Worm (Caenorhabditis elegans): ENCODE results near the gene C42D8.9.

Gene C42D8.9

DNA sequence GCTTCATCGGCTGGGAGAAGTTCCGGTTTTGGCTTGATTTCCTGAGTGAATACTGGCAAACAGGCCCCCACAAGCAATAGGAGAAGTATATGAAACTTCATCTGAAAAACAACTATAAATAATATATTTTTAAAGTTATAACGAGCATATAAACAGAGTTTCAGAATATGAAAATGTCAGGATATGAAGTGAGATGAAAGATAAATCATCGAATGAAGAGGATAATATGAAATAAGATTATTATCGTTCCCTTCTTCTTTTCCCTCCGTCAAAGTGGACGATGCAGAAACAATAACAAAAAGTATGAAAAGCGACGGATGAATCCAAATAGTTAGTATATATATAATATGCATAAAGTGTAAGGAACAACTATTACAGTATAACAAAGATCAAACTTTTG lies 9.9 kb downstream of the C42D8.9 start, which contains the start of gene acn-1:
Gene acn-1 (minus strand): TSS at position 101 of the 400 bp plus-strand sequence.
- no peak for TF ChIP-seq mab-5 (tag; optimal IDR thresholded peaks at IDR 0.05)
- no peak for TF ChIP-seq nhr-10 (tag; optimal IDR thresholded peaks at IDR 0.05)
- no peak for TF ChIP-seq sma-3 (GFP tag; optimal IDR thresholded peaks at IDR 0.05)
- no peak for TF ChIP-seq nhr-6 (tag; optimal IDR thresholded peaks at IDR 0.05)
- TF ChIP-seq unc-55 (GFP tag; optimal IDR thresholded peaks at IDR 0.05): no peak
- TF ChIP-seq ZK546.5 (tag; optimal IDR thresholded peaks at IDR 0.05): no peak
- TF ChIP-seq ztf-1 (GFP tag; conservative IDR thresholded peaks at IDR 0.05): no peak
- no peak for TF ChIP-seq lin-11 (tag; optimal IDR thresholded peaks at IDR 0.05)
- no peak for TF ChIP-seq mbf-1 (tag; optimal IDR thresholded peaks at IDR 0.05)
- TF ChIP-seq nhr-25 (tag; optimal IDR thresholded peaks at IDR 0.05): no peak
- TF ChIP-seq mdl-1 (tag; optimal IDR thresholded peaks at IDR 0.05): no peak
- no peak for TF ChIP-seq R02D3.7 (tag; optimal IDR thresholded peaks at IDR 0.05)
- TF ChIP-seq ztf-4 (tag; optimal IDR thresholded peaks at IDR 0.05): no peak
- no peak for TF ChIP-seq C34F6.9 (tag; optimal IDR thresholded peaks at IDR 0.05)
- TF ChIP-seq aly-2 (tag; optimal IDR thresholded peaks at IDR 0.05): no peak
- TF ChIP-seq skn-1 (tag; optimal IDR thresholded peaks at IDR 0.05): no peak
- no peak for TF ChIP-seq nhr-11 (tag; optimal IDR thresholded peaks at IDR 0.05)
- no peak for TF ChIP-seq sma-9 (GFP tag; optimal IDR thresholded peaks at IDR 0.05)
- TF ChIP-seq sma-9 (tag; optimal IDR thresholded peaks at IDR 0.05): no peak
- no peak for TF ChIP-seq nhr-23 (tag; optimal IDR thresholded peaks at IDR 0.05)

DNA sequence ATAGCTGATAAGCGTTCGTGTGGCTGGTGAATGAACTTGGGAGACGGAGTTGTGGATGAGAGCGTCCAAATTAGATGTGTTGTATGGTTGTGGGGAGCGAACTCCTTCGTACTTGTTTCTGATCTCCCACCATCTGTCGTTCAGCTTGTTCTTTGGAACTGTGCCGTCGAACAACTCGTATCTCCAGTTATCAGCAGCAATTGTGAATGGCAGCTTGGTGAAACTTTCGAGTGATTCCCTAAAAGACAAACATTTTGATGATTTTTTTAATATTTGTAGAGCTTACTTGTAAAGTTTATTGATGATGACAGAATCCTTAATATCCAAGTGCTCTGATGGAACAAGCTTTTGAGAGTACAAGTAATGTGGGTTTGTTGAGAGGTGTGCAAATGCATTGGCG lies 12.8 kb downstream of the C42D8.9 start:
- TF ChIP-seq elt-1 (tag; optimal IDR thresholded peaks at IDR 0.05): no peak
- no peak for TF ChIP-seq lin-13 (GFP tag; optimal IDR thresholded peaks at IDR 0.05)
- TF ChIP-seq ceh-16 (tag; optimal IDR thresholded peaks at IDR 0.05): no peak
- TF ChIP-seq sma-9 (GFP tag; optimal IDR thresholded peaks at IDR 0.05): no peak
- TF ChIP-seq sma-9 (tag; optimal IDR thresholded peaks at IDR 0.05): no peak
- no peak for TF ChIP-seq nhr-77 (tag; optimal IDR thresholded peaks at IDR 0.05)
- no peak for TF ChIP-seq ama-1 (optimal IDR thresholded peaks at IDR 0.05)
- no peak for TF ChIP-seq nhr-21 (tag; optimal IDR thresholded peaks at IDR 0.05)

DNA sequence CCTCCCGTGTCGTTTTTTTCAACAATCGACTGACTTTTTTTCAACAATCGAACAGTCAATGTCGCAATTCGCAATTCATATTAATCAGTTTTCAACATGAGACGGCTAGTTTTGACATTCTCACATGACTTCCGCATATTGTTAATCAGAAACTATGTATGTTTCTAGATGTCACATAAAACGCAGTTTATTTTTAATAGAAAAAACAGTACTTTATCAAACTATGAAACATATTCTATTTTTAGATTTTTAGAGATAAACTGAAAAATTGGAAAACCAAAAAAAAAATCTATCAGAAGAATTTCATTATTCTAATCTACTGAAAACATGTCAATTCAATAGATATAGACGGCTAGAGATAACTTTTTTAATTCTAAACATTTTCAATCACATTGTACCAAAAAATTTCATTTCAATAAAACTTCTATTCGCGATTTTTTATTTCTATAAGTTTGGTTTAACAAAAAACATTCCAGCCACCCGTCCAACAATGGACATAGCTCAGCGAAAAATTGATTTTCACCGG lies 19.4 kb downstream of the C42D8.9 start, which contains the start of gene pnk-4:
Gene pnk-4 (plus strand): TSS at position 476 of the 526 bp plus-strand sequence.
- TF ChIP-seq ztf-1 (GFP tag; conservative IDR thresholded peaks at IDR 0.05) (no peak), elt-3 (tag; optimal IDR thresholded peaks at IDR 0.05) (no peak), nhr-23 (tag; optimal IDR thresholded peaks at IDR 0.05) (no peak), snpc-4 (tag; optimal IDR thresholded peaks at IDR 0.05) (no peak), nhr-10 (tag; optimal IDR thresholded peaks at IDR 0.05) (no peak), mbf-1 (tag; optimal IDR thresholded peaks at IDR 0.05) (no peak)

DNA sequence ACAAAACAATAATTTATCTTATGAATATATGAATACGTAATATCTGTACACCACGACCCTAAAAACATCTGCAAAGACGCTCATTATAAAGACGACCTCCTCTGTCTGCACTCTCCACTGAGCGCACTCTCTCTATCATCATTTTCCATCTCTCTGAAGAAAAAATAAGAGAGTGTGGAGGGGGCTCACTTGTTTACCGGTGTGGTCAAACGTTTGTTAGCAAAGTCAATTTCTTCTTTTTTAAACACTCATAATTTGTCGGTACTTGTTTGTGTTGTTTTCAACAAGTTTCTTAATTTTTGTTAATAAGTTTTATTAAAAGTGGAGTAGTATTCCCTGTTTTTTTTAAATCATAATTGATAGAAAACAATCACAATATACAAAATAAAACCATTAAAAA lies 20.6 kb downstream of the C42D8.9 start:
- TF ChIP-seq crh-2 (tag; optimal IDR thresholded peaks at IDR 0.05) (peak; percentile 26), C34F6.9 (tag; optimal IDR thresholded peaks at IDR 0.05) (peak; percentile 2), mdl-1 (tag; optimal IDR thresholded peaks at IDR 0.05) (no peak), zag-1 (tag; optimal IDR thresholded peaks at IDR 0.05) (peak; percentile 3), nhr-129 (tag; optimal IDR thresholded peaks at IDR 0.05) (peak; percentile 35)

DNA sequence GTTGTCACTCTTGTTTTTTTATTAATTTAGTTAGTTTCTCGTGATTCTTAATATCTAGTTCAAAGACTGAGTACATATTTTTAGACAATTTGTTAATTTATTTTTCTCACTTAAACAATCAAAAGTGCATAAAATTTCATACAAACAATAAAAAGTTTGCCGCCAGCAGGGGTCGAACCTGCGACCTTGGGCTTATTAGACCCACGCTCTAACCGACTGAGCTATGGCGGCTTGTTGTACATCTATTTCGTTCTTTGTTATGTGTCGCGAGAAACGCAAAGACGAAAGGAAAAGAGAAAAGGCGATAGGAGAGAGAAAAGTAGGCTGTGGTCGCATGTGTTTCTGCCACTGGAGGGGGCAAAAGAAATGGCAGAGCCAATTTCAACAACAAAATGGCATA lies 21.4 kb downstream of the C42D8.9 start:
- TF ChIP-seq unc-62 (GFP tag; optimal IDR thresholded peaks at IDR 0.05): peak; percentile 26
- peak; percentile 22 for TF ChIP-seq blmp-1 (tag; optimal IDR thresholded peaks at IDR 0.05; ENCODE audit: insufficient read depth)
- TF ChIP-seq nhr-21 (tag; optimal IDR thresholded peaks at IDR 0.05): peak; percentile 79
- peak; percentile 77 for TF ChIP-seq nhr-25 (tag; optimal IDR thresholded peaks at IDR 0.05)
- no peak for TF ChIP-seq nhr-23 (tag; optimal IDR thresholded peaks at IDR 0.05)
- TF ChIP-seq dmd-4 (tag; optimal IDR thresholded peaks at IDR 0.05): no peak
- TF ChIP-seq alr-1 (tag; optimal IDR thresholded peaks at IDR 0.05): no peak
- TF ChIP-seq ama-1 (optimal IDR thresholded peaks at IDR 0.05): no peak
- no peak for TF ChIP-seq unc-39 (tag; optimal IDR thresholded peaks at IDR 0.05)
- peak; percentile 69 for TF ChIP-seq lin-11 (tag; optimal IDR thresholded peaks at IDR 0.05)
- TF ChIP-seq aly-2 (tag; optimal IDR thresholded peaks at IDR 0.05): no peak
- peak; percentile 83 for TF ChIP-seq lin-13 (GFP tag; optimal IDR thresholded peaks at IDR 0.05)
- no peak for TF ChIP-seq peb-1 (tag; optimal IDR thresholded peaks at IDR 0.05)
- peak; percentile 33 for TF ChIP-seq nhr-6 (tag; optimal IDR thresholded peaks at IDR 0.05)
- no peak for TF ChIP-seq nhr-237 (tag; optimal IDR thresholded peaks at IDR 0.05)
- no peak for TF ChIP-seq nhr-10 (tag; optimal IDR thresholded peaks at IDR 0.05)
- peak; percentile 67 for TF ChIP-seq unc-55 (GFP tag; optimal IDR thresholded peaks at IDR 0.05)
- TF ChIP-seq nhr-129 (tag; optimal IDR thresholded peaks at IDR 0.05): peak; percentile 89
- no peak for TF ChIP-seq lin-39 (tag; optimal IDR thresholded peaks at IDR 0.05)
- peak; percentile 60 for TF ChIP-seq gmeb-1 (tag; optimal IDR thresholded peaks at IDR 0.05)
- peak; percentile 87 for TF ChIP-seq F13H6.1 (tag; optimal IDR thresholded peaks at IDR 0.05)
- TF ChIP-seq crh-2 (tag; optimal IDR thresholded peaks at IDR 0.05): peak; percentile 84
- peak; percentile 45 for TF ChIP-seq mab-5 (tag; optimal IDR thresholded peaks at IDR 0.05)
- no peak for TF ChIP-seq ZK546.5 (tag; optimal IDR thresholded peaks at IDR 0.05)
- TF ChIP-seq sma-3 (GFP tag; optimal IDR thresholded peaks at IDR 0.05): peak; percentile 72
- peak; percentile 91 for TF ChIP-seq fos-1 (tag; optimal IDR thresholded peaks at IDR 0.05)
- TF ChIP-seq sem-4 (tag; optimal IDR thresholded peaks at IDR 0.05): peak; percentile 64
- no peak for TF ChIP-seq ztf-11 (tag; optimal IDR thresholded peaks at IDR 0.05)
- peak; percentile 67 to 70 for TF ChIP-seq lsy-2 (tag; optimal IDR thresholded peaks at IDR 0.05)
